Fruit fly (Drosophila melanogaster) whole organism, adult: ENCODE data around the gene CG4186.

Experiments used
- CG12768 ChIP-seq: fragments of 200-800 bp; sonication (Bioruptor generic); optimal IDR thresholded peaks from 2 replicates; lab custom pipeline; 2017; ENCODE audit warnings: missing biosample characterization, missing genetic modification characterization, mild to moderate bottlenecking, moderate library complexity, missing genetic modification reagents
- CG1620 ChIP-seq: fragments of 200-800 bp; sonication (Bioruptor generic); optimal IDR thresholded peaks from 2 replicates; lab custom pipeline; 2016; ENCODE audit warnings: missing biosample characterization, missing genetic modification characterization
- CG7101 ChIP-seq: fragments of 200-800 bp; sonication (Bioruptor generic); optimal IDR thresholded peaks from 2 replicates; lab custom pipeline; 2018; ENCODE audit warnings: missing biosample characterization, mild to moderate bottlenecking, missing genetic modification characterization, moderate library complexity
- Mnt ChIP-seq: fragments of 200-800 bp; sonication (Bioruptor generic); optimal IDR thresholded peaks from 2 replicates; lab custom pipeline; 2016; ENCODE audit warnings: missing biosample characterization, mild to moderate bottlenecking, missing genetic modification characterization
- bab1 ChIP-seq: fragments of 200-800 bp; sonication (Bioruptor generic); optimal IDR thresholded peaks from 3 replicates; lab custom pipeline; 2019; ENCODE audit warnings: missing biosample characterization, mild to moderate bottlenecking, missing genetic modification characterization, moderate library complexity
- ovo ChIP-seq: fragments of 200-800 bp; sonication (Bioruptor generic); optimal IDR thresholded peaks from 2 replicates; lab custom pipeline; 2016; ENCODE audit warnings: missing biosample characterization, missing genetic modification characterization
- toe ChIP-seq: fragments of 200-800 bp; sonication (Bioruptor generic); optimal IDR thresholded peaks from 2 replicates; lab custom pipeline; 2016; ENCODE audit warnings: missing biosample characterization, missing genetic modification characterization

dm6 chr3L:20767227-20767626 lies 2.2 kb upstream of the CG4186 start:
- TF ChIP-seq bab1 (GFP tag; lab: Kevin White, UChicago) (no peak), CG7101 (tag; lab: Kevin White, UChicago) (no peak), ovo (no peak), CG12768 (GFP tag; lab: Kevin White, UChicago) (no peak), Mnt (no peak), toe (GFP tag; lab: Kevin White, UChicago) (no peak), CG1620 (GFP tag; lab: Kevin White, UChicago) (no peak)
